Worm (Caenorhabditis elegans): ENCODE results near the gene H03G16.7.

H03G16.7 gene

ce11 chrX:15055914-15056313 is at the start of gene H03G16.7:
Gene H03G16.7 (minus strand): TSS chrX:15056014.
- TF ChIP-seq odd-2 (tag; optimal IDR thresholded peaks at IDR 0.05), result no peak

- TF ChIP-seq ceh-22 (tag; optimal IDR thresholded peaks at IDR 0.05), result no peak
Observed at ce11 chrX:15104963-15105493, 49.2 kb upstream of the H03G16.7 start.

- TF ChIP-seq ceh-48 (tag; optimal IDR thresholded peaks at IDR 0.05) (no peak), pqm-1 (tag; optimal IDR thresholded peaks at IDR 0.05) (no peak), nfya-1 (tag; optimal IDR thresholded peaks at IDR 0.05) (no peak), npax-4 (tag; optimal IDR thresholded peaks at IDR 0.05) (no peak), tbx-2 (tag; optimal IDR thresholded peaks at IDR 0.05) (no peak), ceh-18 (tag; optimal IDR thresholded peaks at IDR 0.05) (no peak), unc-42 (tag; optimal IDR thresholded peaks at IDR 0.05) (no peak), pha-2 (tag; optimal IDR thresholded peaks at IDR 0.05) (no peak), pros-1 (tag; optimal IDR thresholded peaks at IDR 0.05) (no peak), ref-2 (tag; optimal IDR thresholded peaks at IDR 0.05) (no peak), hlh-8 (tag; optimal IDR thresholded peaks at IDR 0.05) (no peak), syd-9 (tag; optimal IDR thresholded peaks at IDR 0.05) (no peak), unc-3 (GFP tag; conservative IDR thresholded peaks at IDR 0.05) (no peak), unc-3 (tag; optimal IDR thresholded peaks at IDR 0.05) (no peak), ceh-22 (tag; optimal IDR thresholded peaks at IDR 0.05) (no peak)
Observed at ce11 chrX:15103481-15103880, 47.7 kb upstream of the H03G16.7 start.

ce11 chrX:15100369-15100963 is 44.7 kb upstream of the H03G16.7 start, which contains the start of gene dhhc-1:
Gene dhhc-1 (minus strand): TSS chrX:15100419.
- TF ChIP-seq nfya-1 (tag; optimal IDR thresholded peaks at IDR 0.05) (peak; percentile 59), unc-42 (tag; optimal IDR thresholded peaks at IDR 0.05) (peak; percentile 4), madf-2 (tag; optimal IDR thresholded peaks at IDR 0.05) (no peak), ceh-48 (tag; optimal IDR thresholded peaks at IDR 0.05) (no peak), tbx-7 (tag; optimal IDR thresholded peaks at IDR 0.05) (no peak), ceh-31 (tag; optimal IDR thresholded peaks at IDR 0.05) (peak; percentile 56), unc-55 (GFP tag; optimal IDR thresholded peaks at IDR 0.05) (peak; percentile 40), ceh-18 (tag; optimal IDR thresholded peaks at IDR 0.05) (peak; percentile 26), nhr-11 (tag; optimal IDR thresholded peaks at IDR 0.05) (no peak), odd-2 (tag; optimal IDR thresholded peaks at IDR 0.05) (no peak)

- TF ChIP-seq nhr-11 (tag; optimal IDR thresholded peaks at IDR 0.05), result no peak
- peak; percentile 73 for TF ChIP-seq elt-2 (tag; optimal IDR thresholded peaks at IDR 0.05)
Observed at ce11 chrX:15097763-15098162, 41.9 kb upstream of the H03G16.7 start, which contains the start of gene F09B12.3. Gene F09B12.3 (minus strand): TSS chrX:15097954.

ce11 chrX:15096277-15096676 is 40.5 kb upstream of the H03G16.7 start:
- TF ChIP-seq F13H6.1 (tag; optimal IDR thresholded peaks at IDR 0.05), result no peak
- TF ChIP-seq dve-1 (tag; optimal IDR thresholded peaks at IDR 0.05), result no peak
- no peak for TF ChIP-seq ceh-30 (tag; optimal IDR thresholded peaks at IDR 0.05)
- no peak for TF ChIP-seq pha-4 (tag; optimal IDR thresholded peaks at IDR 0.05)
- no peak for TF ChIP-seq sox-2 (GFP tag; IDR thresholded peaks at IDR 0.05)
- TF ChIP-seq rnt-1 (tag; optimal IDR thresholded peaks at IDR 0.05), result no peak
- no peak for TF ChIP-seq hlh-30 (tag; optimal IDR thresholded peaks at IDR 0.05; ENCODE audit: insufficient read depth)
- no peak for TF ChIP-seq nhr-11 (tag; optimal IDR thresholded peaks at IDR 0.05)
- TF ChIP-seq unc-42 (tag; optimal IDR thresholded peaks at IDR 0.05), result no peak
- TF ChIP-seq zip-5 (tag; optimal IDR thresholded peaks at IDR 0.05), result no peak
- no peak for TF ChIP-seq ceh-6 (GFP tag; optimal IDR thresholded peaks at IDR 0.05)
- no peak for TF ChIP-seq ceh-48 (tag; optimal IDR thresholded peaks at IDR 0.05)
- no peak for TF ChIP-seq tbx-2 (tag; optimal IDR thresholded peaks at IDR 0.05)
- TF ChIP-seq ceh-2 (tag; optimal IDR thresholded peaks at IDR 0.05), result no peak
- TF ChIP-seq ttx-3 (tag; optimal IDR thresholded peaks at IDR 0.05), result no peak

Data from whole organism, late embryonic.